Worm (Caenorhabditis elegans) whole organism, L2 larva: ENCODE results near the gene F35C11.4.

Source experiments
- C34F6.9 ChIP-seq: fragments of 150-350 bp; optimal IDR thresholded peaks from 2 replicates; lab custom pipeline; 2014; ENCODE audit warnings: missing biosample characterization, missing genetic modification characterization
- F13H6.1 ChIP-seq: sonication (generic microtip); optimal IDR thresholded peaks from 2 replicates; lab custom pipeline; 2016; ENCODE audit warnings: missing genetic modification characterization, missing compliant biosample characterization
- Y55F3AM.14 ChIP-seq: fragments of 200-800 bp; sonication (Bioruptor generic); optimal IDR thresholded peaks from 2 replicates; lab custom pipeline; 2018; ENCODE audit warnings: mild to moderate bottlenecking, missing genetic modification characterization, missing compliant biosample characterization
- alr-1 ChIP-seq: fragments of 150-350 bp; optimal IDR thresholded peaks from 2 replicates; lab custom pipeline; 2014; ENCODE audit warnings: missing biosample characterization, missing genetic modification characterization
- aly-2 ChIP-seq: fragments of 150-350 bp; optimal IDR thresholded peaks from 2 replicates; lab custom pipeline; 2014; ENCODE audit warnings: missing biosample characterization, missing genetic modification characterization
- blmp-1 ChIP-seq: sonication (generic microtip); optimal IDR thresholded peaks from 2 replicates; lab custom pipeline; 2017; ENCODE audit warnings: missing genetic modification characterization, mild to moderate bottlenecking, missing compliant biosample characterization, antibody characterized with exemption, moderate library complexity; ENCODE audit not compliant: insufficient read depth
- ceh-82 ChIP-seq: fragments of 150-350 bp; optimal IDR thresholded peaks from 2 replicates; lab custom pipeline; 2014; ENCODE audit warnings: missing biosample characterization, missing genetic modification characterization
- crh-2 ChIP-seq: sonication (generic microtip); optimal IDR thresholded peaks from 2 replicates; lab custom pipeline; 2017; ENCODE audit warnings: missing biosample characterization, missing genetic modification characterization
- egl-27 ChIP-seq: sonication (generic microtip); optimal IDR thresholded peaks from 3 replicates; lab custom pipeline; 2017; ENCODE audit warnings: missing biosample characterization, missing genetic modification reagents, missing genetic modification characterization
- elt-3 ChIP-seq: sonication (generic microtip); optimal IDR thresholded peaks from 2 replicates; lab custom pipeline; 2017; ENCODE audit warnings: missing biosample characterization, missing genetic modification characterization
- fos-1 ChIP-seq: fragments of 150-350 bp; optimal IDR thresholded peaks from 2 replicates; lab custom pipeline; 2014; ENCODE audit warnings: missing biosample characterization, missing genetic modification characterization
- lin-13 ChIP-seq: fragments of 150-350 bp; optimal IDR thresholded peaks from 2 replicates; lab custom pipeline; 2014; ENCODE audit warnings: missing biosample characterization, missing genetic modification reagents, missing genetic modification characterization
- lin-39 ChIP-seq: fragments of 150-350 bp; optimal IDR thresholded peaks from 2 replicates; lab custom pipeline; 2014; ENCODE audit warnings: missing biosample characterization, missing genetic modification reagents, missing genetic modification characterization
- lsy-2 ChIP-seq, 2 experiments: fragments of 150-350 bp in 1 of 2; sonication (generic microtip) in 1 of 2; optimal IDR thresholded peaks; 2 replicates each; lab custom pipeline; 2014 to 2017; ENCODE audit warnings: missing biosample characterization in 2 of 2, missing genetic modification characterization in 2 of 2
- mbf-1 ChIP-seq: sonication (generic microtip); optimal IDR thresholded peaks from 2 replicates; lab custom pipeline; 2017; ENCODE audit warnings: missing biosample characterization, missing genetic modification characterization
- mdl-1 ChIP-seq, 2 experiments: fragments of 150-350 bp in 1 of 2; sonication (generic microtip) in 1 of 2; optimal IDR thresholded peaks; 2 replicates each; lab custom pipeline; 2017; ENCODE audit warnings: missing biosample characterization in 2 of 2, missing genetic modification characterization in 2 of 2
- nhr-10 ChIP-seq: sonication (generic microtip); optimal IDR thresholded peaks from 2 replicates; lab custom pipeline; 2017; ENCODE audit warnings: missing biosample characterization, missing genetic modification characterization
- nhr-11 ChIP-seq: fragments of 150-350 bp; optimal IDR thresholded peaks from 2 replicates; lab custom pipeline; 2014; ENCODE audit warnings: missing biosample characterization, missing genetic modification characterization
- nhr-129 ChIP-seq: fragments of 150-350 bp; optimal IDR thresholded peaks from 2 replicates; lab custom pipeline; 2014; ENCODE audit warnings: missing biosample characterization, missing genetic modification characterization
- nhr-21 ChIP-seq: fragments of 150-350 bp; optimal IDR thresholded peaks from 2 replicates; lab custom pipeline; 2014; ENCODE audit warnings: missing biosample characterization, missing genetic modification characterization
- nhr-23 ChIP-seq: fragments of 150-350 bp; optimal IDR thresholded peaks from 2 replicates; lab custom pipeline; 2014; ENCODE audit warnings: missing biosample characterization, missing genetic modification reagents, missing genetic modification characterization
- nhr-25 ChIP-seq: fragments of 150-350 bp; sonication (generic microtip); optimal IDR thresholded peaks from 3 replicates; lab custom pipeline; 2014; ENCODE audit warnings: missing biosample characterization, missing genetic modification characterization
- nhr-6 ChIP-seq: fragments of 150-350 bp; optimal IDR thresholded peaks from 2 replicates; lab custom pipeline; 2014; ENCODE audit warnings: missing biosample characterization, missing genetic modification characterization
- sem-4 ChIP-seq: fragments of 150-350 bp; optimal IDR thresholded peaks from 2 replicates; lab custom pipeline; 2014; ENCODE audit warnings: missing biosample characterization, missing genetic modification reagents, missing genetic modification characterization
- skn-1 ChIP-seq: sonication (generic microtip); optimal IDR thresholded peaks from 2 replicates; lab custom pipeline; 2017; ENCODE audit warnings: missing biosample characterization, missing genetic modification characterization
- sma-3 ChIP-seq: sonication (generic microtip); optimal IDR thresholded peaks from 2 replicates; lab custom pipeline; 2016; ENCODE audit warnings: missing genetic modification reagents, missing genetic modification characterization, missing compliant biosample characterization
- sma-9 ChIP-seq, 2 experiments: fragments of 150-350 bp in 1 of 2; sonication (generic microtip) in 1 of 2; optimal IDR thresholded peaks; 2 replicates each; lab custom pipeline; 2014 to 2016; ENCODE audit warnings: missing genetic modification characterization in 2 of 2, mild to moderate bottlenecking in 1 of 2, missing biosample characterization in 1 of 2, missing compliant biosample characterization in 1 of 2, missing genetic modification reagents in 1 of 2, moderate library complexity in 1 of 2
- snpc-4 ChIP-seq: fragments of 150-350 bp; optimal IDR thresholded peaks from 2 replicates; lab custom pipeline; 2014; ENCODE audit warnings: missing biosample characterization, missing genetic modification characterization
- unc-39 ChIP-seq: fragments of 150-350 bp; optimal IDR thresholded peaks from 2 replicates; lab custom pipeline; 2014; ENCODE audit warnings: missing biosample characterization, missing genetic modification characterization
- unc-55 ChIP-seq: fragments of 150-350 bp; sonication (generic microtip); optimal IDR thresholded peaks from 3 replicates; lab custom pipeline; 2014; ENCODE audit warnings: missing biosample characterization, missing genetic modification reagents, missing genetic modification characterization
- ztf-1 ChIP-seq: fragments of 200-800 bp; sonication (Bioruptor generic); conservative IDR thresholded peaks from 2 replicates; pipeline ENCODE4 v1.3.6; 2022; ENCODE audit warnings: missing genetic modification characterization, missing compliant biosample characterization
- ztf-11 ChIP-seq: sonication (generic microtip); optimal IDR thresholded peaks from 2 replicates; lab custom pipeline; 2017; ENCODE audit warnings: missing biosample characterization, missing genetic modification characterization
- ztf-4 ChIP-seq: fragments of 150-350 bp; optimal IDR thresholded peaks from 2 replicates; lab custom pipeline; 2014; ENCODE audit warnings: missing biosample characterization, missing genetic modification characterization

Gene F35C11.4

ce11 chrII:8256013-8256412 lies 7.2 kb downstream of the F35C11.4 start, which contains the start of gene F35C11.7:
TSS of gene F35C11.7 (plus strand) at chrII:8256313.
- no peak for TF ChIP-seq aly-2
- no peak for TF ChIP-seq F13H6.1
- no peak for TF ChIP-seq snpc-4 (tag; lab: Kevin White, UChicago)
- no peak for TF ChIP-seq egl-27 (tag; lab: Kevin White, UChicago)

ce11 chrII:8259038-8259437 lies 10.2 kb downstream of the F35C11.4 start, which contains the start of gene F35C11.6:
TSS of gene F35C11.6 (minus strand) at chrII:8259138.
- TF ChIP-seq nhr-23 (no peak), nhr-25 (tag; lab: Kevin White, UChicago) (no peak), snpc-4 (tag; lab: Kevin White, UChicago) (no peak)
- TF ChIP-seq, all 48 proteins: peak for 0

- TF ChIP-seq skn-1 (tag; lab: Kevin White, UChicago) (no peak), crh-2 (tag; lab: Kevin White, UChicago) (peak; percentile 23), sem-4 (no peak), sma-3 (peak; percentile 88), ztf-1 (no peak), elt-3 (tag; lab: Kevin White, UChicago) (no peak), nhr-23 (no peak), nhr-129 (tag; lab: Kevin White, UChicago) (peak; percentile 12), nhr-11 (tag; lab: Kevin White, UChicago) (no peak), unc-39 (no peak), nhr-10 (tag; lab: Kevin White, UChicago) (no peak), mbf-1 (tag; lab: Kevin White, UChicago) (no peak), sma-9 (GFP tag; optimal IDR thresholded peaks at IDR 0.05; lab: Kevin White, UChicago) (peak; percentile 66), sma-9 (tag; optimal IDR thresholded peaks at IDR 0.05; lab: Kevin White, UChicago) (no peak), egl-27 (tag; lab: Kevin White, UChicago) (no peak)
These were observed 10.9 kb downstream of the F35C11.4 start for ce11 chrII:8259674-8260073.

- peak; percentile 61 for TF ChIP-seq nhr-21 (tag; lab: Kevin White, UChicago)
- no peak for TF ChIP-seq ztf-4 (tag; lab: Kevin White, UChicago)
- peak in 1 of 2 experiments; percentile 14 for TF ChIP-seq mdl-1 (tag; optimal IDR thresholded peaks at IDR 0.05; lab: Kevin White, UChicago)
- TF ChIP-seq unc-39 = no peak
- no peak for TF ChIP-seq unc-55 (GFP tag; lab: Kevin White, UChicago)
- no peak for TF ChIP-seq lin-13
- TF ChIP-seq C34F6.9 (tag; lab: Kevin White, UChicago) = no peak
- peak; percentile 49 for TF ChIP-seq blmp-1
- peak; percentile 81 for TF ChIP-seq sma-3
- TF ChIP-seq fos-1 (tag; lab: Kevin White, UChicago) = peak; percentile 40
- TF ChIP-seq nhr-6 (tag; lab: Kevin White, UChicago) = peak; percentile 18
- peak; percentile 91 for TF ChIP-seq sma-9 (GFP tag; optimal IDR thresholded peaks at IDR 0.05; lab: Kevin White, UChicago)
- TF ChIP-seq sma-9 (tag; optimal IDR thresholded peaks at IDR 0.05; lab: Kevin White, UChicago) = no peak
These were observed 14.8 kb downstream of the F35C11.4 start for ce11 chrII:8263562-8263961.

ce11 chrII:8264619-8265018 lies 15.8 kb downstream of the F35C11.4 start, which contains the start of gene srdh-1:
TSS of gene srdh-1 (plus strand) at chrII:8264661.
- TF ChIP-seq lin-39 (no peak), nhr-10 (tag; lab: Kevin White, UChicago) (no peak), lsy-2 (tag; optimal IDR thresholded peaks at IDR 0.05; lab: Kevin White, UChicago) (no peak), elt-3 (tag; lab: Kevin White, UChicago) (no peak), alr-1 (tag; lab: Kevin White, UChicago) (no peak), blmp-1 (peak; percentile 36), ceh-82 (tag; lab: Kevin White, UChicago) (no peak), crh-2 (tag; lab: Kevin White, UChicago) (no peak), egl-27 (tag; lab: Kevin White, UChicago) (no peak), skn-1 (tag; lab: Kevin White, UChicago) (no peak), ztf-11 (tag; lab: Kevin White, UChicago) (no peak), sma-9 (GFP tag; optimal IDR thresholded peaks at IDR 0.05; lab: Kevin White, UChicago) (peak; percentile 18), sma-9 (tag; optimal IDR thresholded peaks at IDR 0.05; lab: Kevin White, UChicago) (no peak), Y55F3AM.14 (no peak), fos-1 (tag; lab: Kevin White, UChicago) (peak; percentile 16), nhr-129 (tag; lab: Kevin White, UChicago) (no peak)
